Worm (Caenorhabditis elegans): Measurements from ENCODE around the gene srw-31.

ce11 chrV:17471564-17471963 lies 34.8 kb upstream of the srw-31 start, which contains the start of gene srh-235:
- TF ChIP-seq ama-1 (optimal IDR thresholded peaks at IDR 0.05) (no peak), hnd-1 (tag; optimal IDR thresholded peaks at IDR 0.05) (no peak), B0310.2 (tag; optimal IDR thresholded peaks at IDR 0.05) (no peak)

Measured in whole organism, early embryonic.